Fruit fly (Drosophila melanogaster) whole organism: ENCODE measurements around the gene CG42258.

Experiments
- CG8478 ChIP-seq: fragments of >200 bp; optimal IDR thresholded peaks from 2 replicates; lab custom pipeline; 2018; ENCODE audit warnings: inconsistent platforms
- Dll ChIP-seq: fragments of >200 bp; optimal IDR thresholded peaks from 2 replicates; lab custom pipeline; 2017
- pan ChIP-seq: fragments of >200 bp; optimal IDR thresholded peaks from 2 replicates; lab custom pipeline; 2017
- psq ChIP-seq: fragments of >200 bp; optimal IDR thresholded peaks from 2 replicates; lab custom pipeline; 2017
- usp ChIP-seq: fragments of >200 bp; optimal IDR thresholded peaks from 2 replicates; lab custom pipeline; 2017; ENCODE audit warnings: missing biosample characterization, missing genetic modification characterization, mixed read lengths

DNA sequence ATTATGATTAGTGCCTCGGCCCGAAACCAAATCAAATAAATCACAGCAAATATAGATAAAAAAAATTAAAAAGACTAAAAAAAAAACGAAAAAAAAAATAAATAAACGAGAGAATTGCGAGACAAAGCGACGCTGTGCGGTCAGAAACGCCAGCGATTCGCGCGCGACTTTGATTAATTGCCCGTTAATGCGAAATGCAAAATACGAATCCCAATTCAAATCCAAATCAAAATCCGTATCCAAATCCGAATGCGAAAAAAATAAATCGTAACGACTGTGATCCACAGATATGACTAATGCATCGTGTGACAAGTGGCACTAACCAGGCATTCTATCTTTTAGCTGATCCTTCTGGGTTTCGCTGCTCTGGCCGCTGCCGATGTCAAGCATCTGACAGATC, 24.2 kb downstream of the CG42258 start:
- TF ChIP-seq usp (GFP tag; lab: Kevin White, UChicago) (no peak), pan (no peak), psq (no peak), CG8478 (no peak), Dll (no peak)
